Fruit fly (Drosophila melanogaster): ENCODE data around the gene Ugalt.

The Ugalt gene

dm6 chrX:2704134-2704773 lies 602 bp upstream of the Ugalt start, which contains the start of gene eIF2Bbeta:
TSS of gene eIF2Bbeta (plus strand) at chrX:2704571.
- TF ChIP-seq CTCF (optimal IDR thresholded peaks at IDR 0.05), result no peak
- TF ChIP-seq CG8478 (optimal IDR thresholded peaks at IDR 0.05), result no peak

dm6 chrX:2698064-2698894 lies 5.4 kb downstream of the Ugalt start, which contains the start of the genes Spg7 and Lint-O:
TSS of gene Spg7 (minus strand) at chrX:2698211.
TSS of gene Lint-O (plus strand) at chrX:2698701.
- TF ChIP-seq CG8478 (optimal IDR thresholded peaks at IDR 0.05), result no peak
- no peak for TF ChIP-seq CTCF (optimal IDR thresholded peaks at IDR 0.05)

dm6 chrX:2693786-2694185 lies 9.9 kb downstream of the Ugalt start, which contains the start of gene dyw:
TSS of gene dyw (minus strand) at chrX:2693886.
- TF ChIP-seq CTCF (optimal IDR thresholded peaks at IDR 0.05), result no peak
- no peak for TF ChIP-seq CG8478 (optimal IDR thresholded peaks at IDR 0.05)

- TF ChIP-seq CTCF (optimal IDR thresholded peaks at IDR 0.05), result no peak
- no peak for TF ChIP-seq CG8478 (optimal IDR thresholded peaks at IDR 0.05)
These were observed 13.3 kb downstream of the Ugalt start for dm6 chrX:2690376-2690775.

dm6 chrX:2686930-2687329 lies 16.7 kb downstream of the Ugalt start:
- TF ChIP-seq CTCF (optimal IDR thresholded peaks at IDR 0.05) (no peak), CG8478 (optimal IDR thresholded peaks at IDR 0.05) (no peak)

dm6 chrX:2685580-2685979 lies 18.1 kb downstream of the Ugalt start, which contains the start of gene per:
TSS of gene per (plus strand) at chrX:2685580.
- TF ChIP-seq CG8478 (optimal IDR thresholded peaks at IDR 0.05) (no peak), CTCF (optimal IDR thresholded peaks at IDR 0.05) (no peak)

- no peak for TF ChIP-seq CTCF (optimal IDR thresholded peaks at IDR 0.05)
- TF ChIP-seq CG8478 (optimal IDR thresholded peaks at IDR 0.05), result no peak
These were observed 18.6 kb downstream of the Ugalt start for dm6 chrX:2685022-2685421.

- TF ChIP-seq CTCF (optimal IDR thresholded peaks at IDR 0.05), result peak; percentile 78 to 86
- no peak for TF ChIP-seq CG8478 (optimal IDR thresholded peaks at IDR 0.05)
These were observed 19.2 kb downstream of the Ugalt start for dm6 chrX:2684442-2684841.

- TF ChIP-seq CG8478 (optimal IDR thresholded peaks at IDR 0.05) (no peak), CTCF (optimal IDR thresholded peaks at IDR 0.05) (no peak)
These were observed 19.7 kb downstream of the Ugalt start for dm6 chrX:2683926-2684325.

dm6 chrX:2682832-2683231 lies 20.8 kb downstream of the Ugalt start, which contains the start of gene CG2652:
TSS of gene CG2652 (minus strand) at chrX:2682932.
- no peak for TF ChIP-seq CG8478 (optimal IDR thresholded peaks at IDR 0.05)
- no peak for TF ChIP-seq CTCF (optimal IDR thresholded peaks at IDR 0.05)

- TF ChIP-seq CTCF (optimal IDR thresholded peaks at IDR 0.05), result no peak
- no peak for TF ChIP-seq CG8478 (optimal IDR thresholded peaks at IDR 0.05)
These were observed 22.1 kb downstream of the Ugalt start, which contains the start of gene HLH3B for dm6 chrX:2681601-2682000. TSS of gene HLH3B (minus strand) at chrX:2681723.

dm6 chrX:2677024-2677589 lies 26.5 kb downstream of the Ugalt start:
- TF ChIP-seq CG8478 (optimal IDR thresholded peaks at IDR 0.05), result no peak
- TF ChIP-seq CTCF (optimal IDR thresholded peaks at IDR 0.05), result no peak

- TF ChIP-seq CG8478 (optimal IDR thresholded peaks at IDR 0.05) (no peak), CTCF (optimal IDR thresholded peaks at IDR 0.05) (no peak)
These were observed 40.2 kb downstream of the Ugalt start for dm6 chrX:2663416-2663815.

- no peak for TF ChIP-seq CG8478 (optimal IDR thresholded peaks at IDR 0.05)
- no peak for TF ChIP-seq CTCF (optimal IDR thresholded peaks at IDR 0.05)
These were observed 41.0 kb downstream of the Ugalt start for dm6 chrX:2662540-2663133.

dm6 chrX:2661758-2662157 lies 41.9 kb downstream of the Ugalt start:
- TF ChIP-seq CG8478 (optimal IDR thresholded peaks at IDR 0.05), result no peak
- TF ChIP-seq CTCF (optimal IDR thresholded peaks at IDR 0.05), result no peak

Data from S2 (cell line).